Worm (Caenorhabditis elegans): Measurements from ENCODE around the gene C46F11.6.

Gene C46F11.6

ce11 chrIII:3704967-3705366 lies 34.7 kb upstream of the C46F11.6 start, which contains the start of gene wdr-5.1:
wdr-5.1 (plus strand) TSS chrIII:3705285.
- TF ChIP-seq nhr-23 (tag; optimal IDR thresholded peaks at IDR 0.05), result peak; percentile 52
- no peak for TF ChIP-seq ceh-82 (tag; optimal IDR thresholded peaks at IDR 0.05)
- TF ChIP-seq nfya-1 (tag; optimal IDR thresholded peaks at IDR 0.05; ENCODE audit: insufficient read depth), result peak; percentile 45
- TF ChIP-seq hmg-11 (tag; optimal IDR thresholded peaks at IDR 0.05), result peak; percentile 46
- TF ChIP-seq ZK546.5 (tag; optimal IDR thresholded peaks at IDR 0.05), result no peak
- no peak for TF ChIP-seq nhr-12 (tag; optimal IDR thresholded peaks at IDR 0.05)
- TF ChIP-seq nhr-77 (tag; optimal IDR thresholded peaks at IDR 0.05), result no peak
- no peak for TF ChIP-seq egl-5 (tag; optimal IDR thresholded peaks at IDR 0.05)
- no peak for TF ChIP-seq daf-12 (tag; optimal IDR thresholded peaks at IDR 0.05)
- TF ChIP-seq lsy-12 (tag; optimal IDR thresholded peaks at IDR 0.05), result no peak
- TF ChIP-seq lin-15B (tag; optimal IDR thresholded peaks at IDR 0.05), result peak; percentile 43
- TF ChIP-seq nhr-25 (tag; optimal IDR thresholded peaks at IDR 0.05), result peak; percentile 30
- TF ChIP-seq sea-2 (GFP tag; optimal IDR thresholded peaks at IDR 0.05), result no peak
- no peak for TF ChIP-seq mml-1 (tag; optimal IDR thresholded peaks at IDR 0.05)
- TF ChIP-seq fos-1 (tag; optimal IDR thresholded peaks at IDR 0.05), result no peak
- no peak for TF ChIP-seq R02D3.7 (tag; optimal IDR thresholded peaks at IDR 0.05)
- no peak for TF ChIP-seq zag-1 (tag; optimal IDR thresholded peaks at IDR 0.05)
- TF ChIP-seq jun-1 (tag; optimal IDR thresholded peaks at IDR 0.05), result no peak
- no peak for TF ChIP-seq egl-27 (tag; optimal IDR thresholded peaks at IDR 0.05)
- no peak for TF ChIP-seq lin-39 (tag; optimal IDR thresholded peaks at IDR 0.05)
- TF ChIP-seq pqm-1 (tag; optimal IDR thresholded peaks at IDR 0.05), result no peak
- peak; percentile 48 for TF ChIP-seq nhr-43 (tag; optimal IDR thresholded peaks at IDR 0.05; ENCODE audit: poor library complexity, severe bottlenecking)
- no peak for TF ChIP-seq nhr-237 (tag; optimal IDR thresholded peaks at IDR 0.05)
- peak; percentile 64 for TF ChIP-seq ama-1 (optimal IDR thresholded peaks at IDR 0.05)
- peak; percentile 37 for TF ChIP-seq pha-4 (tag; optimal IDR thresholded peaks at IDR 0.05)

ce11 chrIII:3703397-3703796 lies 33.2 kb upstream of the C46F11.6 start, which contains the start of gene C14B1.3:
C14B1.3 (plus strand) TSS chrIII:3703564.
- TF ChIP-seq ztf-4 (tag; optimal IDR thresholded peaks at IDR 0.05) (no peak), egl-27 (tag; optimal IDR thresholded peaks at IDR 0.05) (no peak), nhr-25 (tag; optimal IDR thresholded peaks at IDR 0.05) (no peak), nhr-76 (tag; optimal IDR thresholded peaks at IDR 0.05) (no peak), zag-1 (tag; optimal IDR thresholded peaks at IDR 0.05) (no peak), ceh-9 (tag; optimal IDR thresholded peaks at IDR 0.05) (no peak), skn-1 (tag; optimal IDR thresholded peaks at IDR 0.05) (no peak), pha-4 (tag; optimal IDR thresholded peaks at IDR 0.05) (peak; percentile 50), daf-12 (tag; optimal IDR thresholded peaks at IDR 0.05) (no peak), nfya-1 (tag; optimal IDR thresholded peaks at IDR 0.05; ENCODE audit: insufficient read depth) (peak; percentile 65), eor-1 (tag; optimal IDR thresholded peaks at IDR 0.05) (no peak), lin-39 (tag; optimal IDR thresholded peaks at IDR 0.05) (no peak), lin-15B (tag; optimal IDR thresholded peaks at IDR 0.05) (peak; percentile 20), ceh-28 (tag; optimal IDR thresholded peaks at IDR 0.05) (no peak), egl-5 (tag; optimal IDR thresholded peaks at IDR 0.05) (no peak), sea-2 (GFP tag; optimal IDR thresholded peaks at IDR 0.05) (no peak), snpc-4 (tag; optimal IDR thresholded peaks at IDR 0.05) (peak; percentile 12), R02D3.7 (tag; optimal IDR thresholded peaks at IDR 0.05) (no peak), pqm-1 (tag; optimal IDR thresholded peaks at IDR 0.05) (no peak), ama-1 (optimal IDR thresholded peaks at IDR 0.05) (peak; percentile 1), aly-2 (tag; optimal IDR thresholded peaks at IDR 0.05) (no peak), nhr-28 (tag; optimal IDR thresholded peaks at IDR 0.05) (no peak), nhr-43 (tag; optimal IDR thresholded peaks at IDR 0.05; ENCODE audit: poor library complexity, severe bottlenecking) (no peak), fos-1 (tag; optimal IDR thresholded peaks at IDR 0.05) (no peak), jun-1 (tag; optimal IDR thresholded peaks at IDR 0.05) (peak; percentile 69), nhr-77 (tag; optimal IDR thresholded peaks at IDR 0.05) (no peak), nhr-67 (tag; optimal IDR thresholded peaks at IDR 0.05) (no peak), fkh-10 (GFP tag; optimal IDR thresholded peaks at IDR 0.05) (no peak), nhr-237 (tag; optimal IDR thresholded peaks at IDR 0.05) (no peak), elt-1 (tag; optimal IDR thresholded peaks at IDR 0.05) (no peak), elt-2 (tag; optimal IDR thresholded peaks at IDR 0.05) (peak; percentile 21), mml-1 (tag; optimal IDR thresholded peaks at IDR 0.05) (no peak), elt-3 (tag; optimal IDR thresholded peaks at IDR 0.05) (no peak), fkh-2 (tag; optimal IDR thresholded peaks at IDR 0.05) (no peak), nhr-12 (tag; optimal IDR thresholded peaks at IDR 0.05) (no peak), nhr-23 (tag; optimal IDR thresholded peaks at IDR 0.05) (peak; percentile 45), hmg-11 (tag; optimal IDR thresholded peaks at IDR 0.05) (no peak), tbx-2 (tag; optimal IDR thresholded peaks at IDR 0.05) (no peak)
